Worm (Caenorhabditis elegans) whole organism, young adult: ENCODE measurements around the gene srw-34.

Experiments used
- C17E4.6 ChIP-seq: fragments of 200-800 bp; sonication (Bioruptor generic); IDR thresholded peaks from 2 replicates; pipeline ENCODE4 v1.3.6; 2022; ENCODE audit warnings: missing genetic modification reagents, missing genetic modification characterization, missing compliant biosample characterization
- F22D6.2 ChIP-seq: sonication (generic microtip); optimal IDR thresholded peaks from 2 replicates; lab custom pipeline; 2016; ENCODE audit warnings: mild to moderate bottlenecking, missing genetic modification characterization, missing compliant biosample characterization
- F37B4.10 ChIP-seq: fragments of 200-800 bp; sonication (Bioruptor generic); IDR thresholded peaks from 2 replicates; pipeline ENCODE4 v1.3.6; 2022; ENCODE audit warnings: missing genetic modification characterization, missing compliant biosample characterization
- F52B5.7 ChIP-seq: sonication (generic microtip); optimal IDR thresholded peaks from 2 replicates; lab custom pipeline; 2016; ENCODE audit warnings: mild to moderate bottlenecking, missing genetic modification characterization, missing compliant biosample characterization
- F55B11.4 ChIP-seq: sonication (generic microtip); optimal IDR thresholded peaks from 2 replicates; lab custom pipeline; 2016; ENCODE audit warnings: missing compliant biosample characterization, missing genetic modification characterization, borderline replicate concordance; ENCODE audit not compliant: insufficient read depth
- Y95B8A.8 ChIP-seq: fragments of 200-800 bp; sonication (Bioruptor generic); IDR thresholded peaks from 2 replicates; pipeline ENCODE4 v1.3.6; 2022; ENCODE audit warnings: missing genetic modification reagents, missing genetic modification characterization, missing compliant biosample characterization
- akir-1 ChIP-seq: fragments of 200-800 bp; sonication (Bioruptor generic); optimal IDR thresholded peaks from 2 replicates; lab custom pipeline; 2018; ENCODE audit warnings: mild to moderate bottlenecking, missing genetic modification characterization, moderate library complexity, missing compliant biosample characterization
- aptf-3 ChIP-seq: fragments of 200-800 bp; sonication (Bioruptor generic); IDR thresholded peaks from 2 replicates; pipeline ENCODE4 v1.3.6; 2022; ENCODE audit warnings: missing genetic modification characterization, missing compliant biosample characterization
- attf-3 ChIP-seq: fragments of 200-800 bp; sonication (Bioruptor generic); conservative IDR thresholded peaks from 2 replicates; pipeline ENCODE4 v1.3.6; 2022; ENCODE audit warnings: missing genetic modification reagents, missing genetic modification characterization, missing compliant biosample characterization
- attf-5 ChIP-seq: fragments of 200-800 bp; sonication (Bioruptor generic); optimal IDR thresholded peaks from 2 replicates; lab custom pipeline; 2018; ENCODE audit warnings: mild to moderate bottlenecking, missing genetic modification characterization, missing compliant biosample characterization
- attf-6 ChIP-seq: fragments of 200-800 bp; sonication (Bioruptor generic); IDR thresholded peaks from 2 replicates; pipeline ENCODE4 v1.3.6; 2022; ENCODE audit warnings: missing genetic modification reagents, missing genetic modification characterization, missing compliant biosample characterization
- ccch-3 ChIP-seq: fragments of 200-800 bp; sonication (Bioruptor generic); optimal IDR thresholded peaks from 2 replicates; lab custom pipeline; 2018; ENCODE audit warnings: mild to moderate bottlenecking, missing genetic modification characterization, missing compliant biosample characterization
- dox-1 ChIP-seq: fragments of 200-800 bp; sonication (Bioruptor generic); IDR thresholded peaks from 2 replicates; pipeline ENCODE4 v1.3.6; 2022; ENCODE audit warnings: missing genetic modification reagents, missing genetic modification characterization, missing compliant biosample characterization
- dpff-1 ChIP-seq: sonication (generic microtip); optimal IDR thresholded peaks from 2 replicates; lab custom pipeline; 2017; ENCODE audit warnings: mild to moderate bottlenecking, missing genetic modification characterization, missing compliant biosample characterization
- dpl-1 ChIP-seq: fragments of 150-350 bp; optimal IDR thresholded peaks from 2 replicates; lab custom pipeline; 2014; ENCODE audit warnings: missing biosample characterization, missing genetic modification reagents, missing genetic modification characterization
- efl-1 ChIP-seq: fragments of 150-350 bp; optimal IDR thresholded peaks from 2 replicates; lab custom pipeline; 2014; ENCODE audit warnings: missing biosample characterization, missing genetic modification reagents, missing genetic modification characterization
- hlh-12 ChIP-seq: sonication (generic microtip); optimal IDR thresholded peaks from 2 replicates; lab custom pipeline; 2016; ENCODE audit warnings: missing genetic modification characterization, missing compliant biosample characterization
- hmg-1.2 ChIP-seq: fragments of 200-800 bp; sonication (Bioruptor generic); IDR thresholded peaks from 2 replicates; pipeline ENCODE4 v1.3.6; 2022; ENCODE audit warnings: missing genetic modification reagents, missing genetic modification characterization, missing compliant biosample characterization
- hrde-1 ChIP-seq: sonication (generic microtip); optimal IDR thresholded peaks from 2 replicates; lab custom pipeline; 2016; ENCODE audit warnings: missing genetic modification characterization, mild to moderate bottlenecking, missing compliant biosample characterization, moderate library complexity, missing genotype, missing genetic modification reagents, borderline replicate concordance
- lin-26 ChIP-seq: fragments of 200-800 bp; sonication (Bioruptor generic); IDR thresholded peaks from 2 replicates; pipeline ENCODE4 v1.3.6; 2022; ENCODE audit warnings: missing genetic modification reagents, missing genetic modification characterization, missing compliant biosample characterization
- lin-35 ChIP-seq, 3 experiments: fragments of 150-350 bp in 2 of 3; sonication (generic microtip) in 1 of 3; optimal IDR thresholded peaks; 2 replicates each; lab custom pipeline; 2014 to 2018; ENCODE audit warnings: missing biosample characterization in 3 of 3, missing genetic modification characterization in 3 of 3, missing genetic modification reagents in 3 of 3
- lin-40 ChIP-seq: sonication (generic microtip); optimal IDR thresholded peaks from 2 replicates; lab custom pipeline; 2016; ENCODE audit warnings: missing genetic modification characterization, mild to moderate bottlenecking, missing compliant biosample characterization, missing genotype, missing genetic modification reagents
- lin-54 ChIP-seq: fragments of 200-800 bp; sonication (Bioruptor generic); optimal IDR thresholded peaks from 2 replicates; lab custom pipeline; 2018; ENCODE audit warnings: mild to moderate bottlenecking, missing genetic modification characterization, missing compliant biosample characterization
- madf-10 ChIP-seq: sonication (generic microtip); optimal IDR thresholded peaks from 2 replicates; lab custom pipeline; 2016; ENCODE audit warnings: mild to moderate bottlenecking, missing genetic modification characterization, missing compliant biosample characterization
- mel-28 ChIP-seq: sonication (generic microtip); optimal IDR thresholded peaks from 2 replicates; lab custom pipeline; 2016; ENCODE audit warnings: borderline replicate concordance, mild to moderate bottlenecking, missing genetic modification characterization, missing compliant biosample characterization
- nhr-90 ChIP-seq: sonication (generic microtip); optimal IDR thresholded peaks from 2 replicates; lab custom pipeline; 2016; ENCODE audit warnings: missing genotype, mild to moderate bottlenecking, missing genetic modification characterization, missing compliant biosample characterization
- rec-8 ChIP-seq, 2 experiments: sonication (generic microtip); optimal IDR thresholded peaks; 2 replicates each; lab custom pipeline; 2016; ENCODE audit warnings: mild to moderate bottlenecking in 2 of 2, missing genetic modification characterization in 2 of 2, missing genetic modification reagents in 2 of 2, missing genotype in 2 of 2, missing biosample characterization in 1 of 2, missing compliant biosample characterization in 1 of 2, moderate library complexity in 1 of 2
- sdz-38 ChIP-seq: sonication (generic microtip); optimal IDR thresholded peaks from 2 replicates; lab custom pipeline; 2016; ENCODE audit warnings: missing genotype, missing genetic modification characterization, missing compliant biosample characterization
- snpc-1.3 ChIP-seq: sonication (generic microtip); optimal IDR thresholded peaks from 2 replicates; lab custom pipeline; 2017; ENCODE audit warnings: missing genetic modification characterization, mild to moderate bottlenecking, missing compliant biosample characterization, antibody characterized with exemption, moderate library complexity, missing genotype, missing genetic modification reagents; ENCODE audit not compliant: insufficient read depth
- snpc-4 ChIP-seq, 5 experiments: fragments of 150-350 bp in 1 of 5; sonication (generic microtip) in 4 of 5; optimal IDR thresholded peaks; 2 replicates each; lab custom pipeline; 2014 to 2018; ENCODE audit warnings: missing genetic modification characterization in 5 of 5, missing biosample characterization in 3 of 5, antibody characterized with exemption in 2 of 5, mild to moderate bottlenecking in 2 of 5, missing compliant biosample characterization in 2 of 5, missing genotype in 2 of 5, moderate library complexity in 2 of 5, missing genetic modification reagents in 1 of 5
- tlf-1 ChIP-seq: fragments of 200-800 bp; sonication (Bioruptor generic); optimal IDR thresholded peaks from 2 replicates; lab custom pipeline; 2018; ENCODE audit warnings: mild to moderate bottlenecking, missing genetic modification characterization, missing compliant biosample characterization
- ztf-26 ChIP-seq: sonication (generic microtip); optimal IDR thresholded peaks from 2 replicates; lab custom pipeline; 2017; ENCODE audit warnings: missing genetic modification characterization, missing compliant biosample characterization
- ztf-3 ChIP-seq: fragments of 200-800 bp; sonication (Bioruptor generic); optimal IDR thresholded peaks from 2 replicates; lab custom pipeline; 2018; ENCODE audit warnings: mild to moderate bottlenecking, missing genetic modification characterization, missing compliant biosample characterization

Gene srw-34

DNA sequence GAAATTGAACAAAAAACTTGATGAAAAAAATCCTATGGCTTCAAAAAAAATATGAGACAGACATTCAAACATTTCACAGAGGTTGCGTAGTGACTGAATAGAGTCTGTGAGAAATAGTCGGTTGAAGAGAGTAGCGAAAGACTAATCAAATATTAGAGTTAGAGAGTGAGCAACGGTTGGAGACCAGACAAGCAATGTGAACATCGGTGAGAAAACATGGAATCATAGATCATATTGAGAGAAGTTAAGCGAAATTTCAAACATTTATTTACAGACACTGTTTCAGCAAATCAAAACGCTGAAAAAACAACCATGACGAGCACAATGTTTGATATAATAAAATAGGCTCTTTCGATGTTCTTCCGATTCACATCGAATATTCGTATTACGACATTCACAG, 15.5 kb downstream of the srw-34 start (continued):
- TF ChIP-seq hrde-1 (tag; lab: Kevin White, UChicago) (no peak), ccch-3 (GFP tag; lab: Kevin White, UChicago) (no peak)

- TF ChIP-seq lin-26 (GFP tag; lab: Robert Waterston, UW): no peak
Measured at ce11 chrV:16505828-16506227, 16.3 kb downstream of the srw-34 start, which contains the start of gene nhr-54. Gene nhr-54 (minus strand): TSS chrV:16505928.

DNA sequence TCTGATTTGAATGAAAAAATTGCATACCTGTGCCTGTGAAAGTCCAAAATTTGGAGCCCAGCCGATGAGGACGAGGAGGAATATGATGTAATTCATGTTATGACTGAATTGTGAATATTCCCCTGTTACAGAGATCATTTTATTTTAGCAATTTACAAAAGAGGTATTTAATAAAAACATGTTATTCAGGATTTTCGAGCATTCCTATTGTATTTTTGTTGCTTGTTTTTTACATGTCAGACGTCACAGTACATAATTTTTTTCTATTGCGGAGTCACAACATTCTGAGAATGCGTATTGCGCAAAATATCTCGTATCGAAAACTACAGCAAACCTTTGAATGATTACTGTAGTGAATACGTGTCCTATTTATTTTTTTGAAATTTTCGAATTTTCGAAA, 19.0 kb downstream of the srw-34 start, which contains the start of gene F36D3.14:
Gene F36D3.14 (minus strand): TSS at position 101 of the 400 bp plus-strand sequence.
- no peak for TF ChIP-seq lin-35 (GFP tag; optimal IDR thresholded peaks at IDR 0.05; lab: Kevin White, UChicago)
- TF ChIP-seq akir-1: no peak
- TF ChIP-seq dpff-1: no peak
- no peak for TF ChIP-seq F52B5.7
- no peak for TF ChIP-seq dox-1 (GFP tag; lab: Robert Waterston, UW)
- TF ChIP-seq F55B11.4 (tag; lab: Kevin White, UChicago): no peak
- no peak for TF ChIP-seq F22D6.2
- TF ChIP-seq snpc-1.3 (tag; lab: Kevin White, UChicago): no peak
- TF ChIP-seq F37B4.10 (GFP tag; lab: Robert Waterston, UW): no peak
- TF ChIP-seq ztf-26 (tag; lab: Kevin White, UChicago): no peak
- TF ChIP-seq mel-28: no peak
- TF ChIP-seq nhr-90 (tag; lab: Kevin White, UChicago): no peak
- TF ChIP-seq madf-10 (tag; lab: Kevin White, UChicago): no peak
- no peak for TF ChIP-seq Y95B8A.8
- no peak for TF ChIP-seq hlh-12 (tag; lab: Kevin White, UChicago)
- no peak for TF ChIP-seq rec-8 (tag; optimal IDR thresholded peaks at IDR 0.05; lab: Kevin White, UChicago)
- no peak for TF ChIP-seq tlf-1
- TF ChIP-seq attf-3: no peak
- TF ChIP-seq sdz-38 (tag; lab: Kevin White, UChicago): no peak
- no peak for TF ChIP-seq lin-40 (tag; lab: Kevin White, UChicago)

ce11 chrV:16499006-16499405, 23.1 kb downstream of the srw-34 start, which contains the start of gene F36D3.1:
Gene F36D3.1 (plus strand): TSS chrV:16499352.
- TF ChIP-seq hmg-1.2 (GFP tag; lab: Robert Waterston, UW) (peak; percentile 34; the same call in 1 of the 2 replicates), snpc-4 (GFP tag; optimal IDR thresholded peaks at IDR 0.05; lab: Kevin White, UChicago) (no peak), snpc-4 (tag; optimal IDR thresholded peaks at IDR 0.05; lab: Kevin White, UChicago) (peak in 2 of 4 experiments; percentile 3 to 45), lin-54 (GFP tag; lab: Kevin White, UChicago) (peak; percentile 35), rec-8 (tag; optimal IDR thresholded peaks at IDR 0.05; lab: Kevin White, UChicago) (no peak), lin-35 (GFP tag; optimal IDR thresholded peaks at IDR 0.05; lab: Kevin White, UChicago) (peak in 1 of 3 experiments; percentile 79), efl-1 (GFP tag; lab: Kevin White, UChicago) (peak; percentile 38), aptf-3 (GFP tag; lab: Robert Waterston, UW) (no peak), dpl-1 (GFP tag; lab: Kevin White, UChicago) (peak; percentile 21), ztf-3 (GFP tag; lab: Kevin White, UChicago) (no peak), attf-5 (peak; percentile 21), attf-6 (GFP tag; lab: Robert Waterston, UW) (no peak), hlh-12 (tag; lab: Kevin White, UChicago) (no peak), C17E4.6 (GFP tag; lab: Robert Waterston, UW) (no peak)
